Fruit fly (Drosophila melanogaster) ovary, adult (tissue): Measurements from ENCODE around the gene side-III.
A peak's percentile ranks its signal among the peaks of the same experiment; 100 is the strongest.

Experiments used
- CG17801 ChIP-seq: fragments of 200-800 bp; optimal IDR thresholded peaks from 2 replicates; lab custom pipeline; 2019; ENCODE audit warnings: missing biosample characterization, mild to moderate bottlenecking, missing genetic modification characterization, moderate library complexity; ENCODE audit not compliant: partially characterized antibody

side-III gene

DNA sequence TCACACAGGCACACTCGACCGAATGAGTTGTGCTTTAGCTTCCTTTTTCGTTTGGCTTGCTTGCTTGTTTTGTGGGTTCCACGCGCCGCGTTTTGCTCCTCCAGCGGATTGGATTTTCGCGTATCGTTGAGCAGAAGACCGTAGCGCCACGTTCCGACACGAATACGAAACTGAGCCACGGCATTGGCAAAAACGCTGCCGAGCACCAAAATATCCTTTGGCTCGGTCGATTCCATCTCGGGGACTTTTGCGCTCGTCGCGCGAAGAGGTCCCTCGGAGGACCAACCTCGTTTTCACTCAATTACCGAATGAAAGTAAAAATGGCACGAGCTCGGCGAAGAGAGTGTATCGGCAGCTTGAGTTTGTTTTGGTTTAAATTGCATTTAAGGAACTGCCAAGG, at the start of gene side-III:
TSS of gene side-III (minus strand) at position 174 of the 400 bp plus-strand sequence.
- no peak for TF ChIP-seq CG17801 (GFP tag; lab: Kevin White, UChicago)

DNA sequence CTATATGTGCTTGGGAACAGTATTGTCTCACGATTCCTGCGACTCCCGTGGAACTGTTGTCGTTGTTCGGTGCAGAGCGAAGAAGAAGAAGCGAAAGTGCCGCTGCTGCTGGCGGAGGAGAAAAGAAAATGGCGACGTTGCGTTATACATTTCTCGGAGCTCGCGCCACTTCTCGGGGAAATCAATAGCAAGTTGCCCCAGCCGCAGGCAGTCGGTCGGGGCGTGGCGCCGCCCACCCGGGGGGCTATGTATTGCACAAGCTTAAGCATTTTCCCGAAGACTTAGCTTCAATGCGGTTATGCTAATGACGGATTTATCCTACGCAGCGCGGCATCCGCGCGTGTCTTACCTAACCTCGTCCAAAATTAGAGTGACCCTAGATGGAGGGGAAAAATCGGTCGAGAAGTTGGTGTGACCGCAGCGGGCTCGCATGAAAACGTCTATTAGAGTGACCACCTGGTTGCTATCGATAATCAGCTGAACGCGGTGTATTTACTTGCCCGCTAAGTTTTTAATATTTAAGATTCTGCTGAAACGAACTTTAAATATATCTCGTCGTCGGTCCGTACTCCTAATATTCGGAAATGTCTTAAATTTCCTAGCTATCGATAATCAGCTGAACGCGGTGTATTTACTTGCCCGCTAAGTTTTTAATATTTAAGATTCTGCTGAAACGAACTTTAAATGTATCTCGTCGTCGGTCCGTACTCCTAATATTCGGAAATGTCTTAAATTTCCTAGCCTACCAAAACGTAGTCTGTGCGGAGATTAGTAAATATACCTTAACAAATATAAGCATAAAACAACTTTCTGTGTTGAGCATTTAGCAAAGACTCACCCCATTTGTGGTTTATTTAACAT, 49.1 kb upstream of the side-III start, which contains the start of gene Rm62:
TSS of gene Rm62 (minus strand) at position 378 of the 861 bp plus-strand sequence.
- peak; percentile 61 for TF ChIP-seq CG17801 (GFP tag; lab: Kevin White, UChicago)

DNA sequence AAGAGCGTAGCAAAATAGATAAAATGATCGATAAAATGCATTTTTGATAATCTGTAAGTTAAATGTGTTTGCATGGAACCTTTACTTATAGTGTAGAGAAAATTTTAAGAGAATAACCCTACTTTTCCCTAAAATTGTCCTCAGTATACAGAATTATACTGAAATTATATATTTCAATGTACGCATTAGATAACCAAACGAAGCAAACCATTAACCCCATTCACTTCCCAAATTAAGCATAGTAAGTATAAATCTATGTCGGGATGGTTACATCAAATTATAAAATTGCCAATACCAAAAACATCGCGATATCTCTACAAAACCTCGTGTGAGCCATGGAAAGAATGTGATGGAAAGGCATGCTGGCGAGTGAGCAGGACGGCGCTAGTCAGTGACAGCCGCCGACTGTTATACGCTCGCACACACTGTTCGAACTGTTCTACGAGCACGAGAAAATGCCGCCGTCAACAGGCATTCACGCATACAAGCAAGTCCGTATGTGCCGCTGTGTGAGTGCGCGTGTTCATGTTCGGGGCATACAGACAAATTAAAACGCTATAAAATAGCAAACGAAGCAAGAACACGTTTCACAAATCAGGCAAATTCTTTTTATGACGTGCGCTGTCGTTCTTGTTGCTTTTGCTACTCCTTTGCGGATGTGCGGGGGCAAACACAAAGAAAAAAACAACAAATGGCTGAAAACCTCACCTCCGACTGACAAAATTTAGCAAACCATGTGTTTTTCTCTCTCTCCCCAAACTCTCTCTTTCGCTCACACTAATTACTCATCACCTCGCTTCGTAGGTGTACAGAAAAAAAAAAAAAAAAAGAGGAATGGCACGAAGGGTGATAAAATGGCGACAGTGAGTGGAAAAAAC, 48.0 kb upstream of the side-III start:
- TF ChIP-seq CG17801 (GFP tag; lab: Kevin White, UChicago) = peak; percentile 49

DNA sequence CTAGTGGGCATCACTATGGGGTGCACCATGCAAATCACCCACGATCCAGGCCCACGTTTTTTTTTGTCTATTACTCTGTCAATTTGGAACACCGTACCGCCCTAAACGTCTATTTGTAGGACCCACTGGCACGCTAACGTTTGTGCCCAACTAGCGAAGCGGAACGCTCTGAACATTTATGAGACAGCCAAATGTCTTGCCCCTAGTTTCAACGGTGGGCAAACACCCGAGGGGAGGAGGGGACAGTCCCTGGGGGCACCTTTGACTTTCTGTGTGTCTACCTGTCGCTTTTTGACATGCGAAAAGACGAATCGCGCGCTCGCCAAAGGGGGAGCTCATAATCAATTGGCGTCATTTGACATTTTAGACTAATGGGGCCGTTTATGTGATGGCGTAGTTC, 47.2 kb upstream of the side-III start:
- TF ChIP-seq CG17801 (GFP tag; lab: Kevin White, UChicago) = no peak

DNA sequence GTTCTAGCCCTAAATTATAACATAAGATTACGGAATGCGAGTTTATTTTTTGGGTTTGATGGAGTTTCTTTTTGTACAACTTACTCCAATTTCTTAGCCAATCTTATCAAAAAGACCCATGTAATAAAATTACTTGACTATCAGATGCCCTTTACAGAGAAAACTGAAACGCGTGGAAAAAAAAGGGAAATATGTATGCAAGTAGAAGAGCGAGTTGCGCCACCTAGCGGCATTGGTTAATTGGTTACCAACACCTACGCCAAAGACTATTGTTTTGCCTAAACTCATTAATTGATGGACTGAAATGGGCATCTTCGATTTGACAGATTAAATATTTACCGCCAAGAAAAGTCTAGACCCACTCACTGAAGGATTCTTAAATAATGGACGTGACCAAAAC, 39.5 kb upstream of the side-III start:
- TF ChIP-seq CG17801 (GFP tag; lab: Kevin White, UChicago) = no peak

DNA sequence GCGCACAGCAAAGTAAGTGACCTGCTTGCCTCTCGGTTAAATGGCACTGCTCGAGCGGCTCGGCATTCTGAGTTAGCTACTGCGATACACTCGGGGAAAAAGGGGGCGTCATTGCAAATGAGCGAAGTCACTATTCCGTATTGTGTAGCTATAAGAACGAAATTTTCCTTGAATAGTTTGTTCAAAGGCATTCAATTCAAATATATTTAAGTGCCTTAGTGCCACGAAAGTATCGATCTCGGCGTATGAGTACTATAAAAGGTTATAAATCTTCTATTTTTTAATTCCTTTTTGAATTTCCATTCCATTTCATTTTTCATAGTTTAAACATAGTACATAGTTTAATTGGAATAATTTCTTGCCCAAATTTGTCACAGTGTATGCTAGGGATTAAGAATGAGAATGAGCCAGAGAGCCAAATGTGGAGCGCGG, 38.9 kb upstream of the side-III start:
- no peak for TF ChIP-seq CG17801 (GFP tag; lab: Kevin White, UChicago)

DNA sequence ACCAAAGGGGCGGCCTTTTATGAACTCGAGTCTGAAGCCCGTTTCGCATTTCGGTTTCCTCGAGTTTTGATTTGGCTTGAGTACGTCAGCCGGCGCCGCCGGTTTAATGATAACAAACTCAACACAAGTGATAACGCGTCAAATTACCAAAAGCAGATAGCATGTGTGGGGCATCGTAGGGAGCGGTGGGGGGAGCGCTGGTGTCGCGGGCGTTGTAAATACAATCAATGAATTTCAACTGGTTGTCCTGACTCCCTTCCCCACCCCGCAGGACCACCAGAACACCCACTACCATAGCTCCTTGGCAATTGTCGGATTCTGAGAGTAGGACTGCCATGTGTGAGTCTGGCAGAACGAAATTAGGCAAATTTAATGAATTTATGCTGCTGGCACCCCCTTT, 38.5 kb upstream of the side-III start:
- TF ChIP-seq CG17801 (GFP tag; lab: Kevin White, UChicago) = no peak

DNA sequence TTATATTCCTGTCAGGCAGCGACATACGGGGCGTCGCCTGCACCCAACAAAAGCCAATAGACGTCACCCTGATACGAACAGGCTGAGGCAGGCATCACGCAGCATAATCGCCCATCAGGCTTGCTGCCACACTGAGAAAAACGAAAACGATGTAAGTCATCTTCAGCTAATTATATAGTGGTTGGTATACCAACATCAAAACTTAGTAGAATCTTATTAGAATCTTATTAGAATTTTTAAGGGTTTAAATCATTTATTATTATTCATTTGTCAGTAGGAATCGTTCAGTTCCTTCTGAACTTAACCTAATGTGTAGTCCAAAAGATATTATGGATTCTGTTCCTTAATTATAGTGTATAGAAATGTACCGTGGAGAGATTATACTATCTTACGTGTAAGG, 36.0 kb upstream of the side-III start:
- TF ChIP-seq CG17801 (GFP tag; lab: Kevin White, UChicago) = no peak

DNA sequence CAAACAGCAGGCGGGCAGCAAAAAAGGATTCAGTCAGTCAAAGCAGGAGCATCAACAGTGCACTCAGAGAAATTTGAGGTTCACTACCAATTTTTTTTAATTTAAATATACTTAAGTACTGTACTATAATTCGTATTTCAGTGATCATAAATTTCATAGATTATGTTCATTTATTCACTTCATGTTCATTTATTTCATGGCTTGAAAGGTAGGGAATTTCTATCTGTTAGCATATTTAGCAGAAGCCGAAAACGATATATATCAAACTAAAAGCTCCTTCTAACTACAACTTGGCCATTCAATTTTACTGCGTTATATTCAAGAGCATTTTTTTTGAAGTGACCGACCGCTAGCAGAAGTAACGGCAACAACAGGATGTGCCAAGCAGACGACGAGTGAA, 34.5 kb upstream of the side-III start:
- TF ChIP-seq CG17801 (GFP tag; lab: Kevin White, UChicago) = no peak

DNA sequence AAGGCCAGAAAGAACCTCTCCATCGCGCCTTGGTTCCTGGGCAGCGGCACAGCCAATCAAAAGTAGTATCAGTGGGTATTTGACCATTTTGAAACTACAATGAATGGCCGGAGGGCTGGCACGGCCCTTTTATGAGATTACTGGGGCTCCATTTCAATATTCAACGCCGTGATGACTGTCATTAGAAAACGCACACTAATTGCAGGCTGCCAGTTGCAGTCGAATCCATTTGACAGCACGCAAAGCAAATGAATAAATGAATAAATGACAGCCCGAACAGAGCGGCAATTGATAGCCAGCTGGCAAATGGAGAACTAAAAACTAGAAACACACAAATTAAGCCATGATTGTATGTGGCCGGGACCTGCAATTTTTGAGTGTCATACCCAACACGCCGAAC, 17.4 kb upstream of the side-III start, which contains the start of gene Obp83b:
TSS of gene Obp83b (minus strand) at position 101 of the 400 bp plus-strand sequence.
- no peak for TF ChIP-seq CG17801 (GFP tag; lab: Kevin White, UChicago)

DNA sequence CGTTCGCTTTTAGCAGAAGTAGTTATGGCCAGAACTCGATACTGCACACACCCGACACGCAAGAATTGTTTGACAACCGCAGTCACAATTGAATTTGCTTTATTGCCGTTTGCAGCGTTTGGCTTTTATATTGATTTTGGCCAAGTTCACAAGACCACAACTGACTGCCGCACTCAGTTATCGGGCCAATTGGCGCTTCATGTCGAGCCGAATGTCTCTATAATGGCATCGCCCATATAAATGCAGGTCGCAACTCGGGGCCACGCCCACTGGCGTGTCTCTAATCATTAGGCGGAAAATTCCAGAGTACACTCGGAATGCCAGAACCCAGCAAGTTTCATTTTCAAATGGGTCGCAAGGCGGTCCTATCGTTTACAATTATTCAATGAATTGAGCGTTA, 15.8 kb upstream of the side-III start, which contains the start of gene Obp83a:
TSS of gene Obp83a (minus strand) at position 101 of the 400 bp plus-strand sequence.
- TF ChIP-seq CG17801 (GFP tag; lab: Kevin White, UChicago) = no peak

DNA sequence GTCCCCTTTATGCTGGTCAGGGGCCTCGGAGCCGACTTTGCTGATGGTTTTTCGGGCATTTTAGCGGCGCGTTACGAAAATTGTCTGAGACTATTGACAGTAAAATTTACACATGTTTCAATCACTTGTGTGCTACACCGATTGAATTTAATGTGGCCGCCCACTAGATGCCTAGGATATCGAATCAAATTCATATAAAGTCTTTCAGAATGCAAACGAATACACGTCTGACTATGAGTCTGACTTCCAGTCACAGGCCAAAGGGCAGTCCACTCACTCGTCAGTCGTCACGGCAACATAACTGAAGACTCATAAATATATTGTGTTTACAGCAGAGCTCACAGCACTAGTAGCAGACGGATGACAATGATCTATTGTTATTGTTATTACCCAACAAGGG, 1.5 kb upstream of the side-III start, which contains the start of gene CG11373:
TSS of gene CG11373 (minus strand) at position 101 of the 400 bp plus-strand sequence.
- no peak for TF ChIP-seq CG17801 (GFP tag; lab: Kevin White, UChicago)

DNA sequence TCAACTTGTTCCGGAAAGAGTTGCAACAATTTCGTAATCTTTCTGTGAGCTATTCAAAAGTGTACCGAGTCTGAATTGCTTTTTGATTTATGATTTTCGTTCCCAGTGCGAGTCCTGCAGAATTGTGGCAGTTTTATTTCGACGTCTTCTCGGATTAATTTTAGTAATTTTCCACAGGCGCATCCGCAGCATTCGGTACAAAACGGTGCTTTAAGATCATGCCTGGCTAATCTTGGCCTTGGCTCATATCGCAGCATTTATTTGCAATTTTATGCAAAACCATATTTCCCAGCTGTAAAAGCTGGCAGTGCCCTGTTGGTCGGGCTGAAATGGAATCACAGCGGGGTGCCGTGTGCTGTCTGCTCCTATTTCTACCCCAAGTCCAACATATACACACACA, 21.6 kb downstream of the side-III start:
- TF ChIP-seq CG17801 (GFP tag; lab: Kevin White, UChicago) = no peak

DNA sequence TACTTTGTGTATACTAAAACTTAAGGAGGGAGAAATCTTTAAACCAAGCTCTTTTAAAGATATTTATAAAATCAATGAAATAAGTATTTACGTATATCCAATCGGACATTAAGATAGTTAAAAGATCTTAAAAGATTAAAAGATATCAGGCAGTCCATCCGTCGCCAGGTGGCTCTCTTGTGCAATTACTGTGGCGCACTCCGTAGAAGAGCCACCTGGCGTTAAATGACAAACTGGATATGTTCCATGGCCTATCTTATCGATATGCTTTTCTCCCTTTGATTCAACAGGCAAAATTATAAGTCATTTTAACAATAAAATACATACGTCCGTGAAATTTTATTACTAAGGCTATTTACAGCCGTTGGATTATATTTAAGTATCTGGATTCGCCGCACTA, 31.5 kb downstream of the side-III start:
- no peak for TF ChIP-seq CG17801 (GFP tag; lab: Kevin White, UChicago)

DNA sequence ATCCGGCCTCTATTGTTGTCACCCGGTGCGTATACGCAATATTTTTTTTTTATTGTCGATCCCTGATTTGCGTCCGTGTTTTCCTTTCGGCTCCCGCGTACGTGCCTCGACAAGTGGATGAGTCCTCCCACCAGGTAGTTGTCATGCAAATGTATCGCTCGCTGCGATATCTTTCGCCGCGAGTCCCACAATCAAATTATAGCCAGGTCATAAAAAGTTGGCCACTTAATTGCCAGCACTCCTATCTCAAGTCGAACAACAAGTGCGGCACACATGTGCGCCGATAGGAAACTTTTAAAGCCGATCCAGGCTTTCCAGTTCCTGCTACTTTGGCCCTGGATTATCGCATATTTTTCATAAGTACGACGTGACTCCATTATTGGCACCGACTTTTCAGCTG, 34.7 kb downstream of the side-III start:
- no peak for TF ChIP-seq CG17801 (GFP tag; lab: Kevin White, UChicago)
